Fruit fly (Drosophila melanogaster): ENCODE results near the gene pll.

pll gene

dm6 chr3R:27238438-27239301 is 14.3 kb downstream of the pll start, which contains the start of the genes CG31064 and PolA2 (continued):
- peak; percentile 85 for TF ChIP-seq CG6791 (GFP tag; IDR thresholded peaks at IDR 0.05; ENCODE audit: partially characterized antibody)
- TF ChIP-seq bbx (GFP tag; IDR thresholded peaks at IDR 0.05; ENCODE audit: partially characterized antibody) = peak; percentile 89
- TF ChIP-seq dm (GFP tag; optimal IDR thresholded peaks at IDR 0.05) = peak; percentile 42
- no peak for TF ChIP-seq CG9609 (GFP tag; optimal IDR thresholded peaks at IDR 0.05)
- TF ChIP-seq amos (GFP tag; IDR thresholded peaks at IDR 0.05; ENCODE audit: partially characterized antibody) = peak; percentile 81
- TF ChIP-seq scrt (GFP tag; optimal IDR thresholded peaks at IDR 0.05) = peak; percentile 90
- TF ChIP-seq gsb (GFP tag; IDR thresholded peaks at IDR 0.05) = no peak
- no peak for TF ChIP-seq Poxn (GFP tag; IDR thresholded peaks at IDR 0.05)
- TF ChIP-seq CG9797 (GFP tag; optimal IDR thresholded peaks at IDR 0.05) = peak; percentile 40
- 0 out of 2 replicates have a peak, but pooled peaks have one; percentile 35 for TF ChIP-seq ara (GFP tag; IDR thresholded peaks at IDR 0.05)
- TF ChIP-seq CG17912 (GFP tag; optimal IDR thresholded peaks at IDR 0.05) = peak; percentile 38
- no peak for TF ChIP-seq GATAe (GFP tag; conservative IDR thresholded peaks at IDR 0.05)
- TF ChIP-seq Med (GFP tag) = peak; percentile 88
- no peak for TF ChIP-seq fru (optimal IDR thresholded peaks at IDR 0.05)
- peak; percentile 13; the same call in 1 of the 3 replicates for TF ChIP-seq Dbx (GFP tag; IDR thresholded peaks at IDR 0.05)
- no peak for TF ChIP-seq CG11398 (GFP tag; optimal IDR thresholded peaks at IDR 0.05)
- peak; percentile 17 for TF ChIP-seq CG18011 (GFP tag; optimal IDR thresholded peaks at IDR 0.05)
- peak; percentile 70 for TF ChIP-seq Doc3 (GFP tag; IDR thresholded peaks at IDR 0.05; ENCODE audit: partially characterized antibody)
- TF ChIP-seq CG3407 (GFP tag; optimal IDR thresholded peaks at IDR 0.05) = no peak
- TF ChIP-seq CG11695 (GFP tag; IDR thresholded peaks at IDR 0.05) = 0 out of 3 replicates have a peak, but pooled peaks have one; percentile 26
- peak; percentile 29 for TF ChIP-seq CHES-1-like (GFP tag; optimal IDR thresholded peaks at IDR 0.05)
- peak; percentile 10 for TF ChIP-seq Hmr (GFP tag; optimal IDR thresholded peaks at IDR 0.05)
- TF ChIP-seq ssp (GFP tag; IDR thresholded peaks at IDR 0.05) = 0 out of 2 replicates have a peak, but pooled peaks have one; percentile 30
- TF ChIP-seq lbe (GFP tag; optimal IDR thresholded peaks at IDR 0.05) = no peak
- TF ChIP-seq BEAF-32 (GFP tag; optimal IDR thresholded peaks at IDR 0.05) = peak; percentile 70
- TF ChIP-seq CG4820 (GFP tag; optimal IDR thresholded peaks at IDR 0.05) = no peak
- no peak for TF ChIP-seq CG11560 (tag; IDR thresholded peaks at IDR 0.05)
- no peak for TF ChIP-seq Spps (tag; optimal IDR thresholded peaks at IDR 0.05)

dm6 chr3R:27237980-27238379 is 15.0 kb downstream of the pll start:
- TF ChIP-seq luna (GFP tag; optimal IDR thresholded peaks at IDR 0.05) (no peak), wek (GFP tag; optimal IDR thresholded peaks at IDR 0.05) (peak; percentile 82), MBD-R2 (GFP tag; IDR thresholded peaks at IDR 0.05) (peak; percentile 52; the same call in 1 of the 2 replicates), CG3726 (GFP tag; IDR thresholded peaks at IDR 0.05) (no peak), Neu2 (GFP tag; optimal IDR thresholded peaks at IDR 0.05; ENCODE audit: borderline replicate concordance) (no peak), gsb (GFP tag; IDR thresholded peaks at IDR 0.05) (no peak), onecut (GFP tag; IDR thresholded peaks at IDR 0.05) (peak; percentile 96), lbe (GFP tag; optimal IDR thresholded peaks at IDR 0.05) (no peak), CG17802 (tag; optimal IDR thresholded peaks at IDR 0.05) (no peak), row (GFP tag; IDR thresholded peaks at IDR 0.05) (peak; percentile 22; the same call in 1 of the 3 replicates), ewg (GFP tag; optimal IDR thresholded peaks at IDR 0.05) (peak; percentile 7), CG3995 (GFP tag; optimal IDR thresholded peaks at IDR 0.05) (peak; percentile 73)

Measured in whole organism, embryonic.